Fruit fly (Drosophila melanogaster) whole organism, embryonic: ENCODE measurements around the gene CG9270.

ENCODE experiments used
- CG6272 ChIP-seq: fragments of 200-800 bp; sonication (Bioruptor generic); IDR thresholded peaks from 2 replicates; pipeline ENCODE4 v1.3.6; 2022; ENCODE audit warnings: missing biosample characterization, missing genetic modification characterization
- bigmax ChIP-seq: fragments of 200-800 bp; sonication (Bioruptor generic); optimal IDR thresholded peaks from 2 replicates; lab custom pipeline; 2018; ENCODE audit warnings: missing biosample characterization, mild to moderate bottlenecking, missing genetic modification characterization

dm6 chr2L:20957266-20957665 is 23.4 kb upstream of the CG9270 start:
- TF ChIP-seq bigmax (GFP tag; lab: Kevin White, UChicago): no peak
- no peak for TF ChIP-seq CG6272 (GFP tag; lab: Robert Waterston, UW)
